Fruit fly (Drosophila melanogaster): ENCODE measurements around the gene CG33116.
A peak's percentile ranks its signal among the peaks of the same experiment; 100 is the strongest.

The CG33116 gene

dm6 chr2L:19575626-19576298 lies 42.5 kb downstream of the CG33116 start (continued):
- TF ChIP-seq hb (GFP tag; IDR thresholded peaks at IDR 0.05; ENCODE audit: partially characterized antibody) = no peak
- TF ChIP-seq otp (GFP tag; IDR thresholded peaks at IDR 0.05) = peak; percentile 76; the same call in 2 of the 3 replicates
- TF ChIP-seq gem (tag; optimal IDR thresholded peaks at IDR 0.05) = peak; percentile 98
- peak; percentile 94 for TF ChIP-seq stc (GFP tag; IDR thresholded peaks at IDR 0.05)
- peak; percentile 84 for TF ChIP-seq CG17186 (GFP tag; optimal IDR thresholded peaks at IDR 0.05)
- TF ChIP-seq CG8281 (tag; optimal IDR thresholded peaks at IDR 0.05) = peak; percentile 79
- peak; percentile 74 for TF ChIP-seq cas (GFP tag; IDR thresholded peaks at IDR 0.05)
- TF ChIP-seq CG1602 (GFP tag; optimal IDR thresholded peaks at IDR 0.05) = peak; percentile 96
- no peak; the same call in 1 of the 2 replicates for TF ChIP-seq CG42726 (GFP tag; IDR thresholded peaks at IDR 0.05; ENCODE audit: partially characterized antibody)
- peak; percentile 97 for TF ChIP-seq slp2 (GFP tag; optimal IDR thresholded peaks at IDR 0.05)
- peak; percentile 93 for TF ChIP-seq CG4730 (GFP tag; IDR thresholded peaks at IDR 0.05)
- peak; percentile 88 for TF ChIP-seq CG18011 (GFP tag; optimal IDR thresholded peaks at IDR 0.05)
- peak; percentile 97 for TF ChIP-seq CG12659 (GFP tag; optimal IDR thresholded peaks at IDR 0.05)
- TF ChIP-seq mam (GFP tag; optimal IDR thresholded peaks at IDR 0.05) = peak; percentile 98
- no peak; the same call in 1 of the 2 replicates for TF ChIP-seq CG4360 (GFP tag; IDR thresholded peaks at IDR 0.05)
- TF ChIP-seq CkIIα-i1 (GFP tag; IDR thresholded peaks at IDR 0.05) = peak; percentile 80; the same call in 1 of the 2 replicates
- TF ChIP-seq kni (GFP tag; optimal IDR thresholded peaks at IDR 0.05) = peak; percentile 95
- peak; percentile 90 for TF ChIP-seq C15 (GFP tag; IDR thresholded peaks at IDR 0.05)
- TF ChIP-seq CG9215 (GFP tag; IDR thresholded peaks at IDR 0.05) = peak; percentile 95
- TF ChIP-seq CG6791 (GFP tag; IDR thresholded peaks at IDR 0.05; ENCODE audit: partially characterized antibody) = 0 out of 3 replicates have a peak, but pooled peaks have one; percentile 14
- TF ChIP-seq CG11085 (GFP tag; IDR thresholded peaks at IDR 0.05) = peak; percentile 93
- peak; percentile 91 for TF ChIP-seq HmgZ (tag; optimal IDR thresholded peaks at IDR 0.05)
- TF ChIP-seq CG8388 (GFP tag; optimal IDR thresholded peaks at IDR 0.05) = peak; percentile 94
- TF ChIP-seq CG32772 (GFP tag; IDR thresholded peaks at IDR 0.05) = peak; percentile 92
- TF ChIP-seq Adf1 (GFP tag; IDR thresholded peaks at IDR 0.05) = peak; percentile 59
- peak; percentile 94 for TF ChIP-seq CG1792 (GFP tag; optimal IDR thresholded peaks at IDR 0.05)
- peak; percentile 88 for TF ChIP-seq CG34376 (GFP tag; optimal IDR thresholded peaks at IDR 0.05)
- peak; percentile 91 for TF ChIP-seq CG6854 (GFP tag; optimal IDR thresholded peaks at IDR 0.05)
- peak; percentile 97 for TF ChIP-seq Bteb2 (GFP tag; optimal IDR thresholded peaks at IDR 0.05)
- peak; percentile 78 for TF ChIP-seq E2f2 (GFP tag; IDR thresholded peaks at IDR 0.05)
- peak; percentile 96 for TF ChIP-seq pb (GFP tag; optimal IDR thresholded peaks at IDR 0.05)
- peak; percentile 89 for TF ChIP-seq her (GFP tag; optimal IDR thresholded peaks at IDR 0.05)
- peak in 1 of 2 experiments; percentile 55 for TF ChIP-seq Hr78 (GFP tag; optimal IDR thresholded peaks at IDR 0.05)
- TF ChIP-seq CG17385 (GFP tag; optimal IDR thresholded peaks at IDR 0.05) = peak; percentile 86
- peak; percentile 89 for TF ChIP-seq CG8359 (GFP tag; optimal IDR thresholded peaks at IDR 0.05; ENCODE audit: borderline replicate concordance)
- TF ChIP-seq CG1024 (GFP tag; IDR thresholded peaks at IDR 0.05) = peak; percentile 68
- peak; percentile 92 for TF ChIP-seq Ada2b (GFP tag; IDR thresholded peaks at IDR 0.05)
- TF ChIP-seq CG3163 (GFP tag; optimal IDR thresholded peaks at IDR 0.05) = peak; percentile 70
- TF ChIP-seq CG14441 (GFP tag; IDR thresholded peaks at IDR 0.05) = peak; percentile 94
- TF ChIP-seq HLHmδ (GFP tag; optimal IDR thresholded peaks at IDR 0.05) = peak; percentile 98
- TF ChIP-seq D19B (GFP tag; optimal IDR thresholded peaks at IDR 0.05) = peak; percentile 92
- TF ChIP-seq ranshi (GFP tag; IDR thresholded peaks at IDR 0.05) = peak; percentile 88
- peak; percentile 89 for TF ChIP-seq Nf-YC (tag; optimal IDR thresholded peaks at IDR 0.05)
- peak; percentile 93; the same call in 2 of the 3 replicates for TF ChIP-seq CG3726 (GFP tag; IDR thresholded peaks at IDR 0.05)
- no peak for TF ChIP-seq nerfin-2 (GFP tag; IDR thresholded peaks at IDR 0.05; ENCODE audit: partially characterized antibody)
- TF ChIP-seq NK7.1 (GFP tag; optimal IDR thresholded peaks at IDR 0.05) = peak; percentile 96
- peak; percentile 99 for TF ChIP-seq Med (GFP tag)
- TF ChIP-seq CoRest (tag; optimal IDR thresholded peaks at IDR 0.05) = peak; percentile 98
- TF ChIP-seq zfh2 (GFP tag; optimal IDR thresholded peaks at IDR 0.05) = peak; percentile 97
